Fruit fly (Drosophila melanogaster) whole organism, pupa: ENCODE data around the gene CG43134.

Experiments
- CG34367 ChIP-seq: fragments of 200-800 bp; sonication (Bioruptor generic); optimal IDR thresholded peaks from 2 replicates; lab custom pipeline; 2018; ENCODE audit warnings: missing biosample characterization, mild to moderate bottlenecking, missing genetic modification characterization
- CG9948 ChIP-seq: fragments of 200-800 bp; sonication (Bioruptor generic); optimal IDR thresholded peaks from 2 replicates; lab custom pipeline; 2018; ENCODE audit warnings: missing biosample characterization, mild to moderate bottlenecking, missing genetic modification characterization, moderate library complexity
- EcR ChIP-seq: fragments of 200-800 bp; sonication (Bioruptor generic); optimal IDR thresholded peaks from 3 replicates; lab custom pipeline; 2019; ENCODE audit warnings: missing biosample characterization, missing genetic modification characterization, mild to moderate bottlenecking, moderate library complexity, missing genetic modification reagents
- Ets98B ChIP-seq: fragments of 200-800 bp; sonication (Bioruptor generic); IDR thresholded peaks from 2 replicates; pipeline ENCODE4 v1.3.6; 2022; ENCODE audit warnings: missing biosample characterization, missing genetic modification characterization

dm6 chrX:4240146-4240545 lies 7.0 kb upstream of the CG43134 start:
- TF ChIP-seq CG34367 (tag; lab: Kevin White, UChicago), result no peak
- TF ChIP-seq CG9948 (tag; lab: Kevin White, UChicago), result no peak
- no peak for TF ChIP-seq EcR
- no peak for TF ChIP-seq Ets98B (GFP tag; lab: Robert Waterston, UW)
